Worm (Caenorhabditis elegans): ENCODE measurements around the gene fbxa-67.

ce11 chrIII:946250-946725 is 4.2 kb downstream of the fbxa-67 start, which contains the start of gene fbxa-60:
- no peak for TF ChIP-seq ama-1 (optimal IDR thresholded peaks at IDR 0.05)
- TF ChIP-seq aly-1 (tag; optimal IDR thresholded peaks at IDR 0.05), result no peak
- no peak for TF ChIP-seq B0310.2 (tag; optimal IDR thresholded peaks at IDR 0.05)
- TF ChIP-seq pes-1 (GFP tag; IDR thresholded peaks at IDR 0.05), result no peak
- TF ChIP-seq hmg-4 (GFP tag; optimal IDR thresholded peaks at IDR 0.05), result no peak
- TF ChIP-seq scrt-1 (GFP tag; IDR thresholded peaks at IDR 0.05), result no peak
- TF ChIP-seq ceh-36 (tag; optimal IDR thresholded peaks at IDR 0.05), result no peak
- TF ChIP-seq ets-7 (tag; optimal IDR thresholded peaks at IDR 0.05), result no peak
- TF ChIP-seq tbx-11 (GFP tag; IDR thresholded peaks at IDR 0.05), result no peak

Measured in whole organism, early embryonic.